Worm (Caenorhabditis elegans) whole organism, L1 larva: ENCODE measurements around the gene arf-1.

Experiments used
- C34B4.2 ChIP-seq: sonication (generic microtip); optimal IDR thresholded peaks from 2 replicates; lab custom pipeline; 2017; ENCODE audit warnings: mild to moderate bottlenecking, missing genetic modification characterization, missing compliant biosample characterization
- elt-2 ChIP-seq: sonication (generic microtip); optimal IDR thresholded peaks from 2 replicates; lab custom pipeline; 2016; ENCODE audit warnings: missing genetic modification characterization, mild to moderate bottlenecking, inconsistent platforms, missing compliant biosample characterization, missing genetic modification reagents
- ets-5 ChIP-seq: fragments of 200-800 bp; sonication (Bioruptor generic); IDR thresholded peaks from 2 replicates; pipeline ENCODE4 v1.3.6; 2022; ENCODE audit warnings: missing genetic modification characterization, missing compliant biosample characterization
- mep-1 ChIP-seq: fragments of 150-350 bp; optimal IDR thresholded peaks from 2 replicates; lab custom pipeline; 2014; ENCODE audit warnings: missing biosample characterization, missing genetic modification characterization
- nhr-76 ChIP-seq: sonication (generic microtip); optimal IDR thresholded peaks from 2 replicates; lab custom pipeline; 2017; ENCODE audit warnings: missing biosample characterization, missing genetic modification characterization
- nhr-85 ChIP-seq: sonication (generic microtip); peaks from one replicate; lab custom pipeline; 2016; ENCODE audit warnings: missing genetic modification characterization, inconsistent platforms, missing compliant biosample characterization
- pax-3 ChIP-seq: fragments of 200-800 bp; sonication (Bioruptor generic); optimal IDR thresholded peaks from 2 replicates; lab custom pipeline; 2018; ENCODE audit warnings: mild to moderate bottlenecking, missing genetic modification characterization, moderate library complexity, missing compliant biosample characterization
- snpc-4 ChIP-seq: fragments of 150-350 bp; optimal IDR thresholded peaks from 2 replicates; lab custom pipeline; 2014; ENCODE audit warnings: missing biosample characterization, missing genetic modification characterization
- zag-1 ChIP-seq: fragments of 150-350 bp; optimal IDR thresholded peaks from 2 replicates; lab custom pipeline; 2014; ENCODE audit warnings: missing biosample characterization, missing genetic modification characterization

DNA sequence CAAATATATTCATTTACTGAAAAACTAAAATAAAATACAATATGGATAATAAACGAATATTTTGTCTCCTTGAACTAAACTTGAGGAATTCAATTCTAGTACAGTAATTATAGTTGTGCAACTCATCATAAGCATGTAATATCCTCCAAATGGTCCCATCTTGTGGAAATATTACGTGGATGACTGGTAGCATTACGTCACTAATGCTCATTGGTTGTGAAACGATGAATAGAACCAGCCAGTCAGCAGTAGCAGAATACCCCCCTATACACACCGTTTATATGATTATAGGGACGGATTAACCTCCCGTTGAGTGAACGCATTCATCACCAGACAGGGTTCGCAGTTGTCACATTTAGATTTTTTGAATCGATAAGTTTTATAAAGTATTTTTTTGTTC lies 3.7 kb downstream of the arf-1 start:
- TF ChIP-seq mep-1, result no peak
- TF ChIP-seq pax-3, result no peak
- TF ChIP-seq nhr-76 (tag; lab: Kevin White, UChicago), result no peak
- TF ChIP-seq ets-5 (GFP tag; lab: Robert Waterston, UW), result no peak
- no peak for TF ChIP-seq snpc-4 (tag; lab: Kevin White, UChicago)
- TF ChIP-seq elt-2, result no peak
- no peak for TF ChIP-seq C34B4.2 (tag; lab: Kevin White, UChicago)
- no peak for TF ChIP-seq nhr-85 (tag; lab: Kevin White, UChicago)
- TF ChIP-seq zag-1 (tag; lab: Kevin White, UChicago), result no peak
